Fruit fly (Drosophila melanogaster) whole organism, wandering third instar larva: ENCODE results near the gene Fbp1.

ENCODE experiments used
- Abd-B ChIP-seq: fragments of >200 bp; optimal IDR thresholded peaks from 2 replicates; lab custom pipeline; 2017; ENCODE audit warnings: missing biosample characterization, missing genetic modification characterization
- CG32264 ChIP-seq: fragments of 200-800 bp; sonication (Bioruptor generic); optimal IDR thresholded peaks from 2 replicates; lab custom pipeline; 2016; ENCODE audit warnings: missing biosample characterization, missing genetic modification characterization
- CG9705 ChIP-seq: fragments of 200-800 bp; sonication (Bioruptor generic); optimal IDR thresholded peaks from 2 replicates; lab custom pipeline; 2018; ENCODE audit warnings: missing biosample characterization, mild to moderate bottlenecking, missing genetic modification characterization
- CrebA ChIP-seq: fragments of 200-800 bp; sonication (Bioruptor generic); optimal IDR thresholded peaks from 2 replicates; lab custom pipeline; 2016; ENCODE audit warnings: missing biosample characterization, mild to moderate bottlenecking, missing genetic modification characterization, borderline replicate concordance
- Dfd ChIP-seq: fragments of >200 bp; optimal IDR thresholded peaks from 2 replicates; lab custom pipeline; 2017; ENCODE audit warnings: missing biosample characterization, missing genetic modification characterization
- Dif ChIP-seq: fragments of 200-275, 200-300 bp; sonication (Bioruptor generic); optimal IDR thresholded peaks from 2 replicates; lab custom pipeline; 2018; ENCODE audit warnings: missing biosample characterization, missing genetic modification characterization; ENCODE audit not compliant: partially characterized antibody
- GATAd ChIP-seq: sonication (Bioruptor generic); optimal IDR thresholded peaks from 2 replicates; lab custom pipeline; 2016; ENCODE audit warnings: missing biosample characterization, missing genetic modification characterization
- HLH106 ChIP-seq: fragments of 200-800 bp; optimal IDR thresholded peaks from 3 replicates; lab custom pipeline; 2019; ENCODE audit warnings: missing biosample characterization, mild to moderate bottlenecking, missing genetic modification characterization, moderate library complexity
- Hnf4 ChIP-seq: fragments of 200-800 bp; sonication (Bioruptor generic); optimal IDR thresholded peaks from 2 replicates; lab custom pipeline; 2016; ENCODE audit warnings: missing biosample characterization, mild to moderate bottlenecking, missing genetic modification characterization
- Hr83 ChIP-seq: fragments of 200-300 bp; sonication (Bioruptor generic); optimal IDR thresholded peaks from 2 replicates; lab custom pipeline; 2016; ENCODE audit warnings: missing biosample characterization, mild to moderate bottlenecking, missing genetic modification characterization, moderate library complexity; ENCODE audit not compliant: poor library complexity, severe bottlenecking
- Jra ChIP-seq: sonication (Bioruptor generic); optimal IDR thresholded peaks from 2 replicates; lab custom pipeline; 2016; ENCODE audit warnings: missing biosample characterization, missing genetic modification characterization
- Mio ChIP-seq: sonication (Bioruptor generic); optimal IDR thresholded peaks from 2 replicates; lab custom pipeline; 2016; ENCODE audit warnings: missing biosample characterization, missing genetic modification characterization
- Myc ChIP-seq: fragments of >200 bp; optimal IDR thresholded peaks from 2 replicates; lab custom pipeline; 2017
- N ChIP-seq: fragments of >200 bp; optimal IDR thresholded peaks from 2 replicates; lab custom pipeline; 2018; ENCODE audit warnings: missing biosample characterization, missing external identifiers, missing genetic modification characterization
- OdsH ChIP-seq: fragments of 200-800 bp; sonication (Bioruptor generic); optimal IDR thresholded peaks from 2 replicates; lab custom pipeline; 2016; ENCODE audit warnings: missing biosample characterization, mild to moderate bottlenecking, missing genetic modification characterization
- Rel ChIP-seq, 2 experiments: fragments of 200-800 bp; sonication (Bioruptor generic) in 1 of 2; optimal IDR thresholded peaks; 2 replicates in 1 of 2; 3 replicates in 1 of 2; lab custom pipeline; 2016 to 2019; ENCODE audit warnings: mild to moderate bottlenecking in 2 of 2, missing biosample characterization in 2 of 2, missing genetic modification characterization in 2 of 2, moderate library complexity in 1 of 2
- Sp1 ChIP-seq: fragments of 200-800 bp; sonication (Bioruptor generic); optimal IDR thresholded peaks from 3 replicates; lab custom pipeline; 2019; ENCODE audit warnings: missing biosample characterization, mild to moderate bottlenecking, missing genetic modification characterization, moderate library complexity
- Vsx2 ChIP-seq: fragments of 200-300, 225-300 bp; sonication (Bioruptor generic); optimal IDR thresholded peaks from 2 replicates; lab custom pipeline; 2018; ENCODE audit warnings: missing biosample characterization, missing genetic modification characterization; ENCODE audit not compliant: partially characterized antibody
- br ChIP-seq: fragments of 200-800 bp; sonication (Bioruptor generic); optimal IDR thresholded peaks from 2 replicates; lab custom pipeline; 2016; ENCODE audit warnings: missing biosample characterization, missing genetic modification characterization
- brk ChIP-seq: fragments of 200-800 bp; sonication (Bioruptor generic); optimal IDR thresholded peaks from 2 replicates; lab custom pipeline; 2016; ENCODE audit warnings: missing biosample characterization, mild to moderate bottlenecking, missing genetic modification characterization
- dl ChIP-seq, 2 experiments: fragments of 175-275, 200-275 bp in 1 of 2; fragments of 200-275 bp in 1 of 2; sonication (Bioruptor generic); optimal IDR thresholded peaks; lab custom pipeline; 2018; ENCODE audit warnings: mild to moderate bottlenecking in 2 of 2, missing biosample characterization in 2 of 2, missing genetic modification characterization in 2 of 2, moderate library complexity in 2 of 2; ENCODE audit not compliant: partially characterized antibody in 2 of 2, insufficient read depth in 1 of 2
- dmrt93B ChIP-seq: fragments of 200-800 bp; sonication (Bioruptor generic); optimal IDR thresholded peaks from 2 replicates; lab custom pipeline; 2018; ENCODE audit warnings: missing biosample characterization, mild to moderate bottlenecking, missing genetic modification characterization
- dsf ChIP-seq: sonication (Bioruptor generic); optimal IDR thresholded peaks from 2 replicates; lab custom pipeline; 2016; ENCODE audit warnings: missing biosample characterization, missing genetic modification characterization, borderline replicate concordance
- ey ChIP-seq: fragments of 200-800 bp; sonication (Bioruptor generic); optimal IDR thresholded peaks from 2 replicates; lab custom pipeline; 2016; ENCODE audit warnings: missing biosample characterization, missing genetic modification characterization
- foxo ChIP-seq, 2 experiments: fragments of 200-800 bp; sonication (Bioruptor generic); optimal IDR thresholded peaks; 2 replicates in 1 of 2; 3 replicates in 1 of 2; lab custom pipeline; 2016 to 2017; ENCODE audit warnings: missing biosample characterization in 2 of 2, missing genetic modification characterization in 2 of 2
- fru ChIP-seq: fragments of 200-800 bp; sonication (Bioruptor generic); optimal IDR thresholded peaks from 3 replicates; lab custom pipeline; 2016; ENCODE audit warnings: missing biosample characterization, mild to moderate bottlenecking, missing genetic modification characterization
- h ChIP-seq: fragments of 200-800 bp; sonication (Bioruptor generic); optimal IDR thresholded peaks from 3 replicates; lab custom pipeline; 2016; ENCODE audit warnings: missing biosample characterization, mild to moderate bottlenecking, missing genetic modification characterization
- jim ChIP-seq: fragments of 175-275, 200-325 bp; sonication (Bioruptor generic); optimal IDR thresholded peaks from 2 replicates; lab custom pipeline; 2016; ENCODE audit warnings: missing biosample characterization, mild to moderate bottlenecking, missing genetic modification characterization
- lola ChIP-seq: fragments of >200 bp; optimal IDR thresholded peaks from 2 replicates; lab custom pipeline; 2017; ENCODE audit warnings: missing biosample characterization, missing genetic modification characterization
- pan ChIP-seq: fragments of >200 bp; optimal IDR thresholded peaks from 2 replicates; lab custom pipeline; 2017
- psq ChIP-seq: fragments of 200-800 bp; sonication (Bioruptor generic); optimal IDR thresholded peaks from 3 replicates; lab custom pipeline; 2017; ENCODE audit warnings: missing biosample characterization, mild to moderate bottlenecking, missing genetic modification characterization, moderate library complexity
- rgr ChIP-seq: fragments of 200-800 bp; sonication (Bioruptor generic); optimal IDR thresholded peaks from 3 replicates; lab custom pipeline; 2016; ENCODE audit warnings: missing biosample characterization, mild to moderate bottlenecking, missing genetic modification characterization
- sage ChIP-seq: fragments of 200-800 bp; sonication (Bioruptor generic); optimal IDR thresholded peaks from 2 replicates; lab custom pipeline; 2016; ENCODE audit warnings: missing biosample characterization, mild to moderate bottlenecking, missing genetic modification characterization
- tai ChIP-seq: sonication (Bioruptor generic); optimal IDR thresholded peaks from 2 replicates; lab custom pipeline; 2016; ENCODE audit warnings: missing biosample characterization, missing genetic modification characterization
- usp ChIP-seq: fragments of >200 bp; optimal IDR thresholded peaks from 2 replicates; lab custom pipeline; 2017; ENCODE audit warnings: missing biosample characterization, missing genetic modification characterization
- woc ChIP-seq: sonication (Bioruptor generic); optimal IDR thresholded peaks from 2 replicates; lab custom pipeline; 2016; ENCODE audit warnings: missing biosample characterization, mild to moderate bottlenecking, missing genetic modification characterization

Gene Fbp1

dm6 chr3L:14071621-14072020, 26.2 kb downstream of the Fbp1 start, which contains the start of gene Pex1:
Pex1 (plus strand) TSS chr3L:14071892.
- TF ChIP-seq HLH106 (no peak), sage (GFP tag; lab: Kevin White, UChicago) (peak; percentile 2), Myc (peak; percentile 72), CrebA (GFP tag; lab: Kevin White, UChicago) (peak; percentile 13), brk (no peak)

DNA sequence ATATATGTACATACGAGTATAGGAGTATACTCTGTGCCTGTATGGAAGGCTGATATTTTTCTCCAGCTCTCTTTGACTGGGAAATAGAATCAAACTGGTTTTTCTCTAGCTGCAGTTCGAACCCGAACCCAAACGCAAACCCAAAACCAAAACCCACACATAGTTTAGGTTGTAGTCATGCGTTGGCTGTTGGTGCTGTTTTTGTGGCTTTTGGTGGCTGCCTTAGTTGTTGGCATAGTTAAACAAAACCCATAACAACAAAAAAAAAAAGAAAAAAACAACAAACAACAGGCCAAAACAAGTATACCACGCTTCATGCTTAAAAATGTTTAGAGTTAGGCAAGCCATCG, 33.8 kb downstream of the Fbp1 start:
- TF ChIP-seq OdsH (GFP tag; lab: Kevin White, UChicago) (no peak), Abd-B (GFP tag; lab: Kevin White, UChicago) (no peak), Rel (GFP tag; optimal IDR thresholded peaks at IDR 0.05; lab: Kevin White, UChicago) (no peak), Rel (tag; optimal IDR thresholded peaks at IDR 0.05; lab: Kevin White, UChicago) (no peak), CG32264 (GFP tag; lab: Kevin White, UChicago) (no peak), pan (lab: Kevin White, UChicago) (no peak), Jra (GFP tag; lab: Kevin White, UChicago) (no peak), GATAd (GFP tag; lab: Kevin White, UChicago) (no peak), ey (no peak), lola (GFP tag; lab: Kevin White, UChicago) (no peak), dsf (no peak), dmrt93B (GFP tag; lab: Kevin White, UChicago) (no peak), Dif (GFP tag; lab: Kevin White, UChicago) (no peak), Myc (no peak)

DNA sequence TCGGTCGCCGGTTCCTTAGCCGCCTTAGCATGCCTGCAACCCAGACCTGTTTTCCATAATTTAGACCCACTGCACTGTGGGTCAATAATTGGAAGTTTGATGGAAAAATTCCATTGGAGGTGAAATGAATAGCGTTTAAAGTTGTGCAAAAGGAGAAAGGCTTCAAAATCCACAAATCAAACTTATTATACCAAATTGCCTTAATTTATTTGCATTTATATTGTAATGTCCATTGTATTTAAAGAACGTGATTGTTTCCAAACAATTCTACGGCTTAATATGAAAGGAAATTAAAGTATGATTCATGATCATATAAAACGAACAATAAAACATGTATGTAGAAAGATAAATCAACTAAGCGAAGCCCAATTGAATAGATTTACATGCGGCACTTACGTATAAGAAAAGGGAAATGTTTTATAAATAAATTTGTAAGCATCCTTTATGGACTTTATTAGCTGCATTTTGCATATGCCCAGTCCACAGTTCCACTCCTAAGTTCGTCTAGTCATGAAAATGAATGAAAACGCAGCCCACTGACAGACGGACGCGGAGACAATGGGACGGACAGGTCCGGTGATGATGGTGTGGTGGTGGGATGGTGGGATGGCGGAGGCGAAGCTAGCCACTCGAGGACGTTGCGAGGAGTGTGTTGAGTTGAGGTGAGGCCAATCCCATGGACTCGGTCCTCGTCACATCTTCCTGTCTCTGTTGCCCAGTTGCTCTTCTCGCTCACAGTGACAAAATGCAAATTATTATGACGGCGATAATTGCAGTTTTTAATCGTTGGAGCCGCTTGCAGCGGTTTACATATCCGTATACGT, 34.4 kb downstream of the Fbp1 start:
- no peak for TF ChIP-seq dl (GFP tag; optimal IDR thresholded peaks at IDR 0.05; lab: Kevin White, UChicago; ENCODE audit: insufficient read depth in 1 of 2, partially characterized antibody in 2 of 2)
- TF ChIP-seq br (GFP tag; lab: Kevin White, UChicago): no peak
- TF ChIP-seq rgr: no peak
- no peak for TF ChIP-seq jim
- no peak for TF ChIP-seq Dif (GFP tag; lab: Kevin White, UChicago)
- no peak for TF ChIP-seq fru
- no peak for TF ChIP-seq brk
- no peak for TF ChIP-seq Jra (GFP tag; lab: Kevin White, UChicago)
- TF ChIP-seq Vsx2 (GFP tag; lab: Kevin White, UChicago): no peak
- no peak for TF ChIP-seq lola (GFP tag; lab: Kevin White, UChicago)
- TF ChIP-seq Hnf4: no peak
- no peak for TF ChIP-seq N (GFP tag; lab: Kevin White, UChicago)
- TF ChIP-seq Dfd: no peak
- no peak for TF ChIP-seq CG32264 (GFP tag; lab: Kevin White, UChicago)
- TF ChIP-seq GATAd (GFP tag; lab: Kevin White, UChicago): no peak
- TF ChIP-seq pan (lab: Kevin White, UChicago): no peak
- TF ChIP-seq tai (GFP tag; lab: Kevin White, UChicago): no peak
- TF ChIP-seq psq (GFP tag; lab: Kevin White, UChicago): no peak

DNA sequence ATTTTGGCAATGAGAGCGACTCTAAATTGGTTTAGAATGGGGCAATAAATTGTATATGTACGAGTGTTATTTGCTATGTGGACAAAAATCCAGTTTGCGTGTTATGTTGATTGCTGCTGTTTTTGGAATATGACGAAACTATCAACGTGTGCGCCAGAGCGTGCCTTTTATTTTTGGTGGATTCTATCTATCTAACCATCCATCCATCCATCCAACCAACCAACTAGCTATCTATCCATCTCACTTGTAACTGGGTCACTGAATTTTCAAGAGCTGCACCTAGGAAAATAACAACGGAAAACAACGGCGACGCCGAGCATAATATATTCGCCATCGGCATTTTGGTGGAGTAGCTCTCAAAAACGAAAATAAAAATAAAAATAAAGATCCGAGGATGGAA, 35.2 kb downstream of the Fbp1 start:
- no peak for TF ChIP-seq h (GFP tag; lab: Kevin White, UChicago)
- TF ChIP-seq Rel (GFP tag; optimal IDR thresholded peaks at IDR 0.05; lab: Kevin White, UChicago): no peak
- TF ChIP-seq Rel (tag; optimal IDR thresholded peaks at IDR 0.05; lab: Kevin White, UChicago): no peak
- TF ChIP-seq N (GFP tag; lab: Kevin White, UChicago): no peak
- no peak for TF ChIP-seq Dfd
- no peak for TF ChIP-seq woc (GFP tag; lab: Kevin White, UChicago)
- no peak for TF ChIP-seq Sp1 (GFP tag; lab: Kevin White, UChicago)
- no peak for TF ChIP-seq dmrt93B (GFP tag; lab: Kevin White, UChicago)
- TF ChIP-seq dsf: no peak
- no peak for TF ChIP-seq Jra (GFP tag; lab: Kevin White, UChicago)
- no peak for TF ChIP-seq OdsH (GFP tag; lab: Kevin White, UChicago)
- TF ChIP-seq Hr83 (GFP tag; lab: Kevin White, UChicago): no peak
- no peak for TF ChIP-seq foxo (GFP tag; optimal IDR thresholded peaks at IDR 0.05; lab: Kevin White, UChicago)
- TF ChIP-seq usp (GFP tag; lab: Kevin White, UChicago): no peak
- no peak for TF ChIP-seq CG32264 (GFP tag; lab: Kevin White, UChicago)
- no peak for TF ChIP-seq Vsx2 (GFP tag; lab: Kevin White, UChicago)
- no peak for TF ChIP-seq HLH106
- no peak for TF ChIP-seq pan (lab: Kevin White, UChicago)
- TF ChIP-seq CG9705 (GFP tag; lab: Kevin White, UChicago): no peak
- no peak for TF ChIP-seq br (GFP tag; lab: Kevin White, UChicago)
- no peak for TF ChIP-seq Mio
